Fruit fly (Drosophila melanogaster): ENCODE data around the gene CG42525.

- TF ChIP-seq pan (optimal IDR thresholded peaks at IDR 0.05) (no peak), EcR (GFP tag; optimal IDR thresholded peaks at IDR 0.05) (no peak), psq (optimal IDR thresholded peaks at IDR 0.05) (no peak), usp (GFP tag; optimal IDR thresholded peaks at IDR 0.05) (no peak), Dll (optimal IDR thresholded peaks at IDR 0.05) (no peak)
Measured at dm6 chr3L:3178530-3179096, 10.9 kb downstream of the CG42525 start, which contains the start of the genes MnM and Girdin.
